Worm (Caenorhabditis elegans) whole organism, early embryonic: ENCODE results near the gene C27A7.9.

Experiments
- F13C5.2 ChIP-seq: sonication (generic microtip); optimal IDR thresholded peaks from 2 replicates; lab custom pipeline; 2017; ENCODE audit warnings: mild to moderate bottlenecking, missing genetic modification characterization, inconsistent platforms, missing compliant biosample characterization
- ama-1 ChIP-seq: fragments of 150-350 bp; optimal IDR thresholded peaks from 2 replicates; lab custom pipeline; 2014
- hnd-1 ChIP-seq: sonication (generic microtip); optimal IDR thresholded peaks from 2 replicates; lab custom pipeline; 2016; ENCODE audit warnings: missing genetic modification characterization, missing compliant biosample characterization
- tbx-11 ChIP-seq: fragments of 200-800 bp; sonication (Bioruptor generic); IDR thresholded peaks from 2 replicates; pipeline ENCODE4 v1.3.6; 2022; ENCODE audit warnings: missing genetic modification characterization, missing compliant biosample characterization

DNA sequence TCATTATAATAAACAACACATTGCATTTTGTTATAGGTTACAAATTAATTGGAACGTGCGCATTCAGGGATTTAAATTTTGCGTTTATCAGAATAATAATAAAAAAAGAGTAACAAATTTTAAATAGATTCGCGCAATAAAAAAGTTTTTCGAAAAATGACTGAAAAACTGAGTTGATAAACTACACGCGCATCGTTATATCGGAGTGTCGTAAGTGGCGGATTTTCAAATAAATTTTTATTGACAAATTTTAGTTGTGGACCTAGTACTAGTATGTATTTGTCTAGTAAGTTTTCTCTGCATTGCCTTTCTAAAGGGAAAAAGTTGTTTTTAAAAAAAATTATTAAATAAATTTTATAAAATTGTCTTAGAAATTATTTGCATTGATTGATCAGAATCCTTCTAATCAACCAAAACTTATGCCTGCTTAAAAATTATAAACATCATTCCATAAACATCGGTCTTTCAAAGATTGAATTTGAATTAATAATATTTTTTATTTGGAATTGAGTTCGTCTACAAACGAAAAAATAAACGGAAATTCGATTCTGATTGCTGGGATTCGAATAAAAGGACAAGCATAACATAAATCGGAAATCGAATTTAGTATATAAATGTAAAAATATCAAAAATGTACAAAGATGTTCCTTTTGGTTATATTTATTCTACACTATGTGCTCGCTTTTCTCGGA is 30.0 kb upstream of the C27A7.9 start, which contains the start of gene srd-4:
- TF ChIP-seq F13C5.2 (no peak), ama-1 (no peak), tbx-11 (GFP tag; lab: Robert Waterston, UW) (no peak), hnd-1 (tag; lab: Kevin White, UChicago) (no peak)
